Fruit fly (Drosophila melanogaster): ENCODE results near the gene CG7394.

The CG7394 gene

dm6 chr3L:11587720-11588580 is 26.2 kb downstream of the CG7394 start, which contains the start of gene rt (continued):
- no peak for TF ChIP-seq CG13123 (GFP tag; optimal IDR thresholded peaks at IDR 0.05)
- peak in 1 of 2 experiments; percentile 11 for TF ChIP-seq Eip74EF (GFP tag; optimal IDR thresholded peaks at IDR 0.05)
- no peak for TF ChIP-seq hth (optimal IDR thresholded peaks at IDR 0.05)
- no peak for TF ChIP-seq ham (GFP tag; IDR thresholded peaks at IDR 0.05)
- peak; percentile 15 for TF ChIP-seq lab (GFP tag; optimal IDR thresholded peaks at IDR 0.05)
- TF ChIP-seq CG18599 (GFP tag; optimal IDR thresholded peaks at IDR 0.05): no peak
- TF ChIP-seq CG6683 (GFP tag; optimal IDR thresholded peaks at IDR 0.05): no peak
- no peak for TF ChIP-seq CG11456 (GFP tag; IDR thresholded peaks at IDR 0.05)
- TF ChIP-seq fru (optimal IDR thresholded peaks at IDR 0.05): no peak
- TF ChIP-seq CTCF (GFP tag; optimal IDR thresholded peaks at IDR 0.05): no peak
- no peak for TF ChIP-seq CG7928 (GFP tag; optimal IDR thresholded peaks at IDR 0.05)
- TF ChIP-seq CG3065 (GFP tag; optimal IDR thresholded peaks at IDR 0.05): no peak
- no peak for TF ChIP-seq CG8478 (optimal IDR thresholded peaks at IDR 0.05)
- no peak for TF ChIP-seq chm (GFP tag; IDR thresholded peaks at IDR 0.05)
- TF ChIP-seq CG10979 (tag; optimal IDR thresholded peaks at IDR 0.05): peak; percentile 81
- no peak; the same call in 1 of the 2 replicates for TF ChIP-seq Rx (GFP tag; IDR thresholded peaks at IDR 0.05)
- peak; percentile 88 for TF ChIP-seq row (GFP tag; IDR thresholded peaks at IDR 0.05)
- peak; percentile 32; the same call in 1 of the 2 replicates for TF ChIP-seq CG32532 (GFP tag; IDR thresholded peaks at IDR 0.05)
- TF ChIP-seq Hr39 (optimal IDR thresholded peaks at IDR 0.05): no peak
- TF ChIP-seq Bdp1 (GFP tag; optimal IDR thresholded peaks at IDR 0.05): no peak
- no peak for TF ChIP-seq NC2α (GFP tag; optimal IDR thresholded peaks at IDR 0.05)
- TF ChIP-seq CG10543 (GFP tag; optimal IDR thresholded peaks at IDR 0.05): no peak
- no peak for TF ChIP-seq eve (GFP tag; optimal IDR thresholded peaks at IDR 0.05)
- TF ChIP-seq schlank (tag; optimal IDR thresholded peaks at IDR 0.05): no peak
- no peak for TF ChIP-seq Dip2 (GFP tag; IDR thresholded peaks at IDR 0.05)
- TF ChIP-seq CG14050 (GFP tag; IDR thresholded peaks at IDR 0.05): no peak
- no peak for TF ChIP-seq CG8944 (GFP tag; optimal IDR thresholded peaks at IDR 0.05)
- peak; percentile 37; the same call in 1 of the 2 replicates for TF ChIP-seq aop (GFP tag; IDR thresholded peaks at IDR 0.05)
- TF ChIP-seq amos (GFP tag; IDR thresholded peaks at IDR 0.05; ENCODE audit: partially characterized antibody): no peak
- no peak for TF ChIP-seq kah (GFP tag; optimal IDR thresholded peaks at IDR 0.05)
- no peak for TF ChIP-seq CG18011 (GFP tag; optimal IDR thresholded peaks at IDR 0.05)
- peak; percentile 65 for TF ChIP-seq CG17328 (GFP tag; IDR thresholded peaks at IDR 0.05)
- TF ChIP-seq nerfin-1 (tag; optimal IDR thresholded peaks at IDR 0.05): peak; percentile 70
- TF ChIP-seq kni (GFP tag; optimal IDR thresholded peaks at IDR 0.05): peak; percentile 40
- no peak for TF ChIP-seq Aef1 (GFP tag; IDR thresholded peaks at IDR 0.05)
- peak; percentile 41 for TF ChIP-seq Chrac-16 (GFP tag; optimal IDR thresholded peaks at IDR 0.05)
- TF ChIP-seq pum (GFP tag; optimal IDR thresholded peaks at IDR 0.05): peak; percentile 40
- peak; percentile 68 for TF ChIP-seq ara (GFP tag; IDR thresholded peaks at IDR 0.05)
- no peak for TF ChIP-seq ap (GFP tag; IDR thresholded peaks at IDR 0.05)
- peak; percentile 53 for TF ChIP-seq CG13775 (GFP tag; optimal IDR thresholded peaks at IDR 0.05)
- peak; percentile 59 for TF ChIP-seq CG31441 (GFP tag; IDR thresholded peaks at IDR 0.05)
- TF ChIP-seq Doc3 (GFP tag; IDR thresholded peaks at IDR 0.05; ENCODE audit: partially characterized antibody): no peak
- no peak for TF ChIP-seq pfk (GFP tag; optimal IDR thresholded peaks at IDR 0.05)
- no peak for TF ChIP-seq Elba2 (GFP tag; optimal IDR thresholded peaks at IDR 0.05)
- TF ChIP-seq CG15514 (GFP tag; optimal IDR thresholded peaks at IDR 0.05): no peak
- peak; percentile 5 for TF ChIP-seq jing (GFP tag; optimal IDR thresholded peaks at IDR 0.05)
- TF ChIP-seq CG12391 (tag; optimal IDR thresholded peaks at IDR 0.05): peak; percentile 59
- peak; percentile 68 for TF ChIP-seq Ssrp (tag; optimal IDR thresholded peaks at IDR 0.05)
- TF ChIP-seq wdn (GFP tag; IDR thresholded peaks at IDR 0.05): no peak
- TF ChIP-seq CG30431 (GFP tag; optimal IDR thresholded peaks at IDR 0.05): peak; percentile 31
- no peak for TF ChIP-seq CG13287 (GFP tag; IDR thresholded peaks at IDR 0.05; ENCODE audit: partially characterized antibody)

All from whole organism, embryonic.